Worm (Caenorhabditis elegans) whole organism, L2 larva: ENCODE measurements around the gene srbc-19.

Experiments used
- F13H6.1 ChIP-seq: sonication (generic microtip); optimal IDR thresholded peaks from 2 replicates; lab custom pipeline; 2016; ENCODE audit warnings: missing genetic modification characterization, missing compliant biosample characterization
- R02D3.7 ChIP-seq: fragments of 150-350 bp; optimal IDR thresholded peaks from 2 replicates; lab custom pipeline; 2014; ENCODE audit warnings: missing biosample characterization, missing genetic modification characterization
- ZK546.5 ChIP-seq: sonication (generic microtip); optimal IDR thresholded peaks from 2 replicates; lab custom pipeline; 2017; ENCODE audit warnings: missing biosample characterization, missing genetic modification characterization
- ama-1 ChIP-seq: fragments of 150-350 bp; optimal IDR thresholded peaks from 2 replicates; lab custom pipeline; 2018; ENCODE audit warnings: inconsistent platforms
- ceh-16 ChIP-seq: fragments of 150-350 bp; optimal IDR thresholded peaks from 2 replicates; lab custom pipeline; 2014; ENCODE audit warnings: missing biosample characterization, missing genetic modification characterization
- crh-2 ChIP-seq: sonication (generic microtip); optimal IDR thresholded peaks from 2 replicates; lab custom pipeline; 2017; ENCODE audit warnings: missing biosample characterization, missing genetic modification characterization
- dmd-4 ChIP-seq: sonication (generic microtip); optimal IDR thresholded peaks from 2 replicates; lab custom pipeline; 2017; ENCODE audit warnings: missing biosample characterization, missing genetic modification characterization
- egl-27 ChIP-seq: sonication (generic microtip); optimal IDR thresholded peaks from 3 replicates; lab custom pipeline; 2017; ENCODE audit warnings: missing biosample characterization, missing genetic modification reagents, missing genetic modification characterization
- elt-1 ChIP-seq: fragments of 150-350 bp; optimal IDR thresholded peaks from 2 replicates; lab custom pipeline; 2014; ENCODE audit warnings: missing biosample characterization, missing genetic modification characterization
- elt-3 ChIP-seq: sonication (generic microtip); optimal IDR thresholded peaks from 2 replicates; lab custom pipeline; 2017; ENCODE audit warnings: missing biosample characterization, missing genetic modification characterization
- fos-1 ChIP-seq: fragments of 150-350 bp; optimal IDR thresholded peaks from 2 replicates; lab custom pipeline; 2014; ENCODE audit warnings: missing biosample characterization, missing genetic modification characterization
- gmeb-1 ChIP-seq: fragments of 150-350 bp; optimal IDR thresholded peaks from 2 replicates; lab custom pipeline; 2014; ENCODE audit warnings: missing biosample characterization, missing genetic modification characterization
- lin-11 ChIP-seq: fragments of 150-350 bp; sonication (generic microtip); optimal IDR thresholded peaks from 2 replicates; lab custom pipeline; 2014; ENCODE audit warnings: missing biosample characterization, missing genetic modification characterization, inconsistent platforms, mixed read lengths
- lin-13 ChIP-seq: fragments of 150-350 bp; optimal IDR thresholded peaks from 2 replicates; lab custom pipeline; 2014; ENCODE audit warnings: missing biosample characterization, missing genetic modification reagents, missing genetic modification characterization
- lin-39 ChIP-seq: fragments of 150-350 bp; optimal IDR thresholded peaks from 2 replicates; lab custom pipeline; 2014; ENCODE audit warnings: missing biosample characterization, missing genetic modification reagents, missing genetic modification characterization
- lsy-2 ChIP-seq, 2 experiments: fragments of 150-350 bp in 1 of 2; sonication (generic microtip) in 1 of 2; optimal IDR thresholded peaks; 2 replicates each; lab custom pipeline; 2014 to 2017; ENCODE audit warnings: missing biosample characterization in 2 of 2, missing genetic modification characterization in 2 of 2
- mab-5 ChIP-seq: fragments of 150-350 bp; optimal IDR thresholded peaks from 2 replicates; lab custom pipeline; 2014; ENCODE audit warnings: missing biosample characterization, missing genetic modification characterization
- nhr-10 ChIP-seq: sonication (generic microtip); optimal IDR thresholded peaks from 2 replicates; lab custom pipeline; 2017; ENCODE audit warnings: missing biosample characterization, missing genetic modification characterization
- nhr-12 ChIP-seq: fragments of 150-350 bp; optimal IDR thresholded peaks from 2 replicates; lab custom pipeline; 2014; ENCODE audit warnings: missing biosample characterization, missing genetic modification characterization
- nhr-21 ChIP-seq: fragments of 150-350 bp; optimal IDR thresholded peaks from 2 replicates; lab custom pipeline; 2014; ENCODE audit warnings: missing biosample characterization, missing genetic modification characterization
- nhr-23 ChIP-seq: fragments of 150-350 bp; optimal IDR thresholded peaks from 2 replicates; lab custom pipeline; 2014; ENCODE audit warnings: missing biosample characterization, missing genetic modification reagents, missing genetic modification characterization
- nhr-6 ChIP-seq: fragments of 150-350 bp; optimal IDR thresholded peaks from 2 replicates; lab custom pipeline; 2014; ENCODE audit warnings: missing biosample characterization, missing genetic modification characterization
- nhr-77 ChIP-seq: fragments of 150-350 bp; optimal IDR thresholded peaks from 2 replicates; lab custom pipeline; 2014; ENCODE audit warnings: missing biosample characterization, missing genetic modification characterization
- peb-1 ChIP-seq: fragments of 150-350 bp; optimal IDR thresholded peaks from 2 replicates; lab custom pipeline; 2014; ENCODE audit warnings: missing biosample characterization, missing genetic modification characterization
- sem-4 ChIP-seq: fragments of 150-350 bp; optimal IDR thresholded peaks from 2 replicates; lab custom pipeline; 2014; ENCODE audit warnings: missing biosample characterization, missing genetic modification reagents, missing genetic modification characterization
- skn-1 ChIP-seq: sonication (generic microtip); optimal IDR thresholded peaks from 2 replicates; lab custom pipeline; 2017; ENCODE audit warnings: missing biosample characterization, missing genetic modification characterization
- sma-3 ChIP-seq: sonication (generic microtip); optimal IDR thresholded peaks from 2 replicates; lab custom pipeline; 2016; ENCODE audit warnings: missing genetic modification reagents, missing genetic modification characterization, missing compliant biosample characterization
- sma-9 ChIP-seq, 2 experiments: fragments of 150-350 bp in 1 of 2; sonication (generic microtip) in 1 of 2; optimal IDR thresholded peaks; 2 replicates each; lab custom pipeline; 2014 to 2016; ENCODE audit warnings: missing genetic modification characterization in 2 of 2, mild to moderate bottlenecking in 1 of 2, missing biosample characterization in 1 of 2, missing compliant biosample characterization in 1 of 2, missing genetic modification reagents in 1 of 2, moderate library complexity in 1 of 2
- unc-62 ChIP-seq: fragments of 150-350 bp; optimal IDR thresholded peaks from 2 replicates; lab custom pipeline; 2014; ENCODE audit warnings: missing biosample characterization, missing genetic modification reagents, missing genetic modification characterization
- zag-1 ChIP-seq: fragments of 150-350 bp; optimal IDR thresholded peaks from 2 replicates; lab custom pipeline; 2014; ENCODE audit warnings: missing biosample characterization, missing genetic modification characterization
- ztf-1 ChIP-seq: fragments of 200-800 bp; sonication (Bioruptor generic); conservative IDR thresholded peaks from 2 replicates; pipeline ENCODE4 v1.3.6; 2022; ENCODE audit warnings: missing genetic modification characterization, missing compliant biosample characterization
- ztf-11 ChIP-seq: sonication (generic microtip); optimal IDR thresholded peaks from 2 replicates; lab custom pipeline; 2017; ENCODE audit warnings: missing biosample characterization, missing genetic modification characterization
- ztf-4 ChIP-seq: fragments of 150-350 bp; optimal IDR thresholded peaks from 2 replicates; lab custom pipeline; 2014; ENCODE audit warnings: missing biosample characterization, missing genetic modification characterization

Gene srbc-19

DNA sequence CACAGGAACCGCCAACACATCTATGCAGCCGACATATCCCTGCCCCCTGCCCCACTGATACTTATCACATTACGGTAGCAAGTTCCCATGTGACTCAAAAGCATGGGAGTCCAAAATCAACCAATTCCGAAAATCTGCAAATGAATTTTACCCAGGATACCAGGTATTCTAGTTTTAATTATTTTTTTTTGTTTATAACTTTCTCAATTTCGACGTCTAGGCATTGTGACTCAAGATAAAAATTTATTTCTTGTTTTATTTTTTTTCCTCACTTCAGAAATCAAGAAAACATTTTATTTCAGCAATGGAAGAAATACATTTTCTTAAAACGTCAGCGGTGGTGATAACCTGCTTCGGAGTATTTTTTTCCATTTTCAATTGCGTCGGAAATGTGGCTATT lies 15.1 kb downstream of the srbc-19 start, which contains the start of gene srbc-24:
srbc-24 (plus strand) TSS at position 301 of the 400 bp plus-strand sequence.
- TF ChIP-seq egl-27 (tag; lab: Kevin White, UChicago) (no peak), mab-5 (tag; lab: Kevin White, UChicago) (no peak), unc-62 (GFP tag; lab: Kevin White, UChicago) (no peak), sma-3 (GFP tag; lab: Kevin White, UChicago) (no peak), lin-13 (GFP tag; lab: Kevin White, UChicago) (no peak), nhr-77 (tag; lab: Kevin White, UChicago) (no peak)
- TF ChIP-seq, all 48 proteins: peak for 0

DNA sequence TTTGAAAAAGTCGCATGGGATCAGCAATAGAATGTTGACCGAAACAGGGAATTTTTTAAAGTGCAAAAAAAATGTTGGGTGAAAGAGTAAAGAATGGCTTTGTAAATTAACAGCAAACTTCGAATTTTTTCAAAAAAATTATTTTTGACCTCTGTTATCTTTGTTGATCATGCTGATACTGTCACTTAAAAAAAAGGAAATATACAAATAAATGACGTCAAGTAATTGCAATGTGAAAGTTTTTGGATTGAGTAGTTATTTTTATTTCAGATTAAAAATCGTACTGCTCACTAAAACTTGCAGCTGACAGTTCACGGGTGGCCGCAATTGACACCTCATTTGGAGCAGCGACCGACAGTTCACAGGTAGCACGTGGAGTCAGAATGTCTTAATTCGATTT lies 15.7 kb downstream of the srbc-19 start, which contains the start of gene C45H4.13:
C45H4.13 (minus strand) TSS at position 101 of the 400 bp plus-strand sequence.
- TF ChIP-seq sma-9 (GFP tag; optimal IDR thresholded peaks at IDR 0.05; lab: Kevin White, UChicago): no peak
- TF ChIP-seq sma-9 (tag; optimal IDR thresholded peaks at IDR 0.05; lab: Kevin White, UChicago): no peak
- no peak for TF ChIP-seq dmd-4 (tag; lab: Kevin White, UChicago)
- no peak for TF ChIP-seq skn-1 (tag; lab: Kevin White, UChicago)
- no peak for TF ChIP-seq gmeb-1 (tag; lab: Kevin White, UChicago)
- no peak for TF ChIP-seq nhr-6 (tag; lab: Kevin White, UChicago)
- TF ChIP-seq unc-62 (GFP tag; lab: Kevin White, UChicago): no peak
- no peak for TF ChIP-seq nhr-21
- no peak for TF ChIP-seq lin-39
- TF ChIP-seq ztf-1: no peak
- no peak for TF ChIP-seq crh-2 (tag; lab: Kevin White, UChicago)

DNA sequence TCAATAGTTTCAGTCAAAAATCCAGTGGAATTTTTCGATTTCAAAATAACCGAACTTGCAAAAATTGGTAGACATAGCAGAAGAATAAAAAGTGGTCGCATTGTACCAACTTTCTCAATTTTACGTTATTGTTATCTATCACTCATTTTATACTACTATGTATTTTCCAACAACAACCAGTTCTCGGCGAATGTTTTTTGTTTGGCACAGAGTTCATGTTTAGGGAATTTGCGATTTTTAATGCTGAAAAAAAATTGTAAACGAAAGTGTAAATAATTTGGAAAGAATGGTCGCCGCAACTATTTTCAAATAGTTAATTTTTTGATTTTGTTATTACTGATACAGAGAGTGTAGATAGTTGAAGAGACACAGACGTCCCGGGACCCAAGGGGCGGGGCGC lies 17.1 kb downstream of the srbc-19 start, which contains the start of gene C45H4.21:
C45H4.21 (minus strand) TSS at position 101 of the 400 bp plus-strand sequence.
- no peak for TF ChIP-seq lin-11
- no peak for TF ChIP-seq elt-1 (tag; lab: Kevin White, UChicago)
- TF ChIP-seq ZK546.5 (tag; lab: Kevin White, UChicago): no peak
- TF ChIP-seq nhr-12 (tag; lab: Kevin White, UChicago): no peak
- TF ChIP-seq R02D3.7 (tag; lab: Kevin White, UChicago): no peak
- no peak for TF ChIP-seq sem-4 (tag; lab: Kevin White, UChicago)
- no peak for TF ChIP-seq ceh-16 (tag; lab: Kevin White, UChicago)
- TF ChIP-seq, all 48 proteins: peak for 0

DNA sequence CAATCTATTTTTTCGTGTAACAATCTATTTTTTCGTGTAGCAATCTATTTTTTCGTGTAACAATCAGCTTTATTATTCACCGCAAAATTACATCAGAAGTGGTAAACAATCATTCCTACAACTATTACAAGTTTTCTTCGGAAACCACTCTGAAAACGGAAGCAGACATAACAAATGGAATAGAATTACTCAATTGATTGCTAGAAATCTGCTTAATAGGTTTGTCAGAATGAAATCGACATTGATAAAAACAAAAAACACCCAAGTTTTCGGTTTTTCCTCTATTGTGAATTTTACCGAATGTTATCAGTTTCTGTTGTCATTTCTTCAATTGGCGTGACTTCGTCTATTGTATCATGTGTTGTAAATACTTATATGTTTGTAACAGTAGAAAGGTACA lies 19.8 kb downstream of the srbc-19 start, which contains the start of gene srbc-20:
srbc-20 (plus strand) TSS at position 301 of the 400 bp plus-strand sequence.
- TF ChIP-seq ama-1 (lab: Kevin White, UChicago): no peak
- TF ChIP-seq F13H6.1 (tag; lab: Kevin White, UChicago): no peak
- TF ChIP-seq sma-9 (GFP tag; optimal IDR thresholded peaks at IDR 0.05; lab: Kevin White, UChicago): no peak
- no peak for TF ChIP-seq sma-9 (tag; optimal IDR thresholded peaks at IDR 0.05; lab: Kevin White, UChicago)
- no peak for TF ChIP-seq crh-2 (tag; lab: Kevin White, UChicago)
- no peak for TF ChIP-seq unc-62 (GFP tag; lab: Kevin White, UChicago)
- TF ChIP-seq dmd-4 (tag; lab: Kevin White, UChicago): no peak
- no peak for TF ChIP-seq ztf-11 (tag; lab: Kevin White, UChicago)
- TF ChIP-seq lsy-2 (tag; optimal IDR thresholded peaks at IDR 0.05; lab: Kevin White, UChicago): no peak
- TF ChIP-seq zag-1 (tag; lab: Kevin White, UChicago): no peak
- no peak for TF ChIP-seq ceh-16 (tag; lab: Kevin White, UChicago)
- no peak for TF ChIP-seq nhr-23 (tag; lab: Kevin White, UChicago)
- TF ChIP-seq nhr-10 (tag; lab: Kevin White, UChicago): no peak

DNA sequence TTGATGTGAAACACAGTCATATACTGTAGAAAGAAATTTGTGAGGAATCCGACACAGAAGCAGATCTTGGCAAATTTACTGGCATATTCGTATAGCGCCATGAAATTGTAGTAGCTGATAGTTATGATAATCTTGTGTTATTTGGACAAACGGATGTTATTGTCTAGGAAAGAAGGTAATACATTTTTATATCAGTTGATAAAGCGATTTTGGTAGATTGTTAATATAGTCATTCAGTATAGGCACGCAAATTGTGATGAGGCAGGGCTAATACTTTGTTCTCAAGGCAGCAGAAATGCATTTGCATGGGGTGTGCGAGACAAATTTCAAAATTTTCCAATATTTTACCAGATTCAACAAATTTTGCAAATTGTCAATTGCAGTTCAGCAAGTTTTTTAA lies 20.5 kb downstream of the srbc-19 start, which contains the start of gene str-52:
str-52 (minus strand) TSS at position 101 of the 400 bp plus-strand sequence.
- TF ChIP-seq fos-1 (tag; lab: Kevin White, UChicago) (no peak), ztf-4 (tag; lab: Kevin White, UChicago) (no peak), peb-1 (tag; lab: Kevin White, UChicago) (no peak), sma-9 (GFP tag; optimal IDR thresholded peaks at IDR 0.05; lab: Kevin White, UChicago) (no peak), sma-9 (tag; optimal IDR thresholded peaks at IDR 0.05; lab: Kevin White, UChicago) (no peak), ceh-16 (tag; lab: Kevin White, UChicago) (no peak), F13H6.1 (tag; lab: Kevin White, UChicago) (no peak), nhr-23 (tag; lab: Kevin White, UChicago) (no peak), elt-3 (tag; lab: Kevin White, UChicago) (no peak), sma-3 (GFP tag; lab: Kevin White, UChicago) (no peak)
